Worm (Caenorhabditis elegans): Measurements from ENCODE around the gene nasp-2.

The nasp-2 gene

DNA sequence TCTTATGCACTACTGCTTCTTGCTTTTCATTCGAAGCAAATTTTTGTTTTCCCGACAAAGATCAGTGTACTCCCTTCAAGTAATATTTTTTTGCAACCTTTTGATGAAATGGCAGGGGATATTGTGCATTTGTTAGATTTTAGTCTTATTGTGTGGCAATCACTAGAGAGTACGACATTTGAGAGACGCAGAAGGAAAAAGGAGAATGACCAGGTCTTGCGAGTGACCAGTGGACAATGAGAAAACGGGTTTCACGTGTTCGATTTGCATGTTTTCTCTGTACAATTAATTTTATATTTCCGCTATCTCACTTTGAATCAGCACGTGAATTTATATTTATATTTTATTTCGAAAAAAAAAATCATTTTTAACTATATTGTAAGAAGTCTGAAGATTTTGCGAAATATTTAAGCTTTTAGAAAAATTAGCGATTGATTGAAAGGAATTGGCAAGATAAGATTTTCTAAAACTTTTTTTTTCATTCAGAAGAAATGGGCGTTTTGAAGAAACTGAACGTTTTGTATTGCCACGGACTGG, 23.9 kb upstream of the nasp-2 start, which contains the start of gene C50B6.9:
Gene C50B6.9 (plus strand): TSS at position 487 of the 537 bp plus-strand sequence.
- TF ChIP-seq elt-1 (tag; optimal IDR thresholded peaks at IDR 0.05; ENCODE audit: borderline replicate concordance, insufficient read depth) (peak; percentile 9), mep-1 (tag; optimal IDR thresholded peaks at IDR 0.05) (no peak)

DNA sequence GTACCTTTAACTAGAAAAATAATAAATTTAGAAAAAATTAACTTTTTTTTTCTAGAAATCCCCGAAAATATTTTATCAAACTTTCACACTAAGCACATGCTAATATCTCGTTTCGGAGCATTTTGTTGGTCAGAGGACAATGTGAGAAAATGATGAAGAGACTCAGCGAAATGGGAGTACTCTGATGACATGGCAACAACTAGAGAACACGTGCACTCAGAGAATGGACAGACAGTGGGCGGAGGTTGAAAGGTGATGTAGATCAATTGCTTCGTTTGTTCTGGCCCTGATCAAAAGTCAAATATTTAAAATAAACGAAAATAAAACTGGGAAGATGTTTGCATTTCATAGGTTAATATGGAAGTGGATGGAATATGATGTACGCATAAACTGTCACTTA, 22.4 kb upstream of the nasp-2 start:
- TF ChIP-seq lin-13 (tag; optimal IDR thresholded peaks at IDR 0.05): no peak
- no peak for TF ChIP-seq drap-1 (GFP tag; optimal IDR thresholded peaks at IDR 0.05)

DNA sequence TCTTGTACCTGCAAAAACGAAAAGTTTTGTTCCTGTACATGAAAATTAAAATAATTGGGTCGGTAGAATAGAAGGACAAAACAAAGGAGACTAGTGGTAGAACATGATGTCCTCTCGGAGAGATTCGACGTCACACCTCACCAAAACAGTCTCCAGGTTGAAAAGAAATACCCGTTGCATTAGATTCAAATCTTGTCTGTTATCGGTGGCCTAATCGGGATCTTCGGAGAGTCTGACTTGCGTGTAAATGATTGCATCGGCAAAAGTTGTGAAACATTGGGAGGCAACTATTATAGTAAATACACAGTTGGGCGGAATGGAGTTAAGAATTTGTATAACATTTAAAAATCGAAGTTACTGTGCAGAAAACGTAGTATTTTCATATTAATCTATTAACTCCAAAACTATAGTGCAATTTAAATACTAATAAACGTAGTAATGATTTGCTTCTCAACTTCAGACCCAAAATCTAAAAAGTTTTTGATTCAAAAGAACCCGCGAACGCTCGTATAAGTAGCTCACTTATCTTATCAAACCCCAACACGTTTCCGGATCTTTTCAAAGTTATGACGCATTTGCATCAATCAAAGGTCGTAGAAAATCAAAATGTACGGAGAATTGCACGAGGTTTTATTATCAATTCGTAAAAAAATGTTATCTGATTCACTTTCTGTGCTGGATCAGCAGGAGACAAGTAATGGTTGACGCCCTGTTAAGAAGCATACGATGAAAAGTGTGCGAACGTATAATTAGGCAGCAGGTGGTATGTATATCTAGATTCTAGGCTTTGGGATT, 21.5 kb upstream of the nasp-2 start, which contains the start of gene nhr-168:
Gene nhr-168 (minus strand): TSS at position 486 of the 795 bp plus-strand sequence.
- TF ChIP-seq elt-1 (tag; optimal IDR thresholded peaks at IDR 0.05; ENCODE audit: borderline replicate concordance, insufficient read depth): peak; percentile 94
- TF ChIP-seq bed-3 (GFP tag; optimal IDR thresholded peaks at IDR 0.05): no peak

DNA sequence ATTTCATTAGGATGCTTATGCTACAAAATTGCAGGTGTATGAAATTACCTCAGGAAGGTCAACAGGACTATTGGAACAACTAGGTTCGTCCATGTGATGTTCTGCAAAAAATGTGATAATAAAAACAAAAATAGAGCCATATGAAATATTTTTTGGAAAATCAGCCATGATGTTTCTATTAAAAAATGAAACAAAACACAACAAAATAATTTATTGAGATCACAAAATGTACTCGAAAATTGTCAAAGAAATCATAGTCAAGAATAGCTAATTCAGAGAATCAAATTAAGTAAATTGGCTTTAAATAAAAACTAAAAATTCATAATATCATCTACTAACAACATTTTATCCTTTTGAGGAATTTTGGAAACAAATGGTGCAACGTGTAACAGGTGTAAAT, 18.9 kb upstream of the nasp-2 start, which contains the start of gene nhr-129:
Gene nhr-129 (minus strand): TSS at position 101 of the 400 bp plus-strand sequence.
- TF ChIP-seq sem-2 (GFP tag; optimal IDR thresholded peaks at IDR 0.05): no peak
- no peak for TF ChIP-seq tbx-8 (GFP tag; optimal IDR thresholded peaks at IDR 0.05)
- no peak for TF ChIP-seq flh-1 (GFP tag; optimal IDR thresholded peaks at IDR 0.05)
- TF ChIP-seq ceh-39 (tag; optimal IDR thresholded peaks at IDR 0.05): no peak
- no peak for TF ChIP-seq nhr-2 (tag; optimal IDR thresholded peaks at IDR 0.05)
- TF ChIP-seq elt-1 (tag; optimal IDR thresholded peaks at IDR 0.05; ENCODE audit: borderline replicate concordance, insufficient read depth): no peak
- TF ChIP-seq pha-4 (tag; optimal IDR thresholded peaks at IDR 0.05): no peak
- no peak for TF ChIP-seq nhr-76 (tag; optimal IDR thresholded peaks at IDR 0.05)
- no peak for TF ChIP-seq hlh-1 (tag; optimal IDR thresholded peaks at IDR 0.05)
- no peak for TF ChIP-seq mab-5 (tag; optimal IDR thresholded peaks at IDR 0.05)
- TF ChIP-seq nhr-12 (tag; optimal IDR thresholded peaks at IDR 0.05): no peak
- no peak for TF ChIP-seq cnd-1 (tag; optimal IDR thresholded peaks at IDR 0.05)
- no peak for TF ChIP-seq ham-2 (GFP tag; optimal IDR thresholded peaks at IDR 0.05)
- no peak for TF ChIP-seq ceh-83 (GFP tag; optimal IDR thresholded peaks at IDR 0.05)
- no peak for TF ChIP-seq lin-32 (GFP tag; optimal IDR thresholded peaks at IDR 0.05)
- TF ChIP-seq blmp-1 (tag; optimal IDR thresholded peaks at IDR 0.05): no peak
- TF ChIP-seq lin-13 (tag; optimal IDR thresholded peaks at IDR 0.05): no peak
- TF ChIP-seq drap-1 (GFP tag; optimal IDR thresholded peaks at IDR 0.05): no peak
- TF ChIP-seq ces-1 (GFP tag; optimal IDR thresholded peaks at IDR 0.05): no peak
- no peak for TF ChIP-seq elt-3 (tag; optimal IDR thresholded peaks at IDR 0.05)

DNA sequence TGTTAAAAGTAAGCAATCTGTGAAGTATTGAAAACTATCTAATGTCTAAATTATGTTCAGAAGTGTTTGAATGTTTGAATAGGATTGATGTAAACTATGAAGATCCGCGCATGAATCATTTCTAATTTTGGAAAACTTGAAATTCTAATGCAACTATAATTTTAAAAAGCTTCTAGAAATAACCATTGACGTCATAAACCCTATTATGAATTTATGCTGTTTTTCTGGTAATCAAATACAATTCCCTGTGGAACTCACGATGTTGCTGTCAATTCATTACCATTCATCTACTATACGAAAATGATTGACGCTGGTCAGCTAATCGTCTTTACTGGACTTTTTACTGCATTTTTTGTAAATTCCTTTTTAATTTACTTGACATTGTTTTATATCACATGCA, 15.4 kb upstream of the nasp-2 start, which contains the start of gene str-37:
Gene str-37 (plus strand): TSS at position 301 of the 400 bp plus-strand sequence.
- TF ChIP-seq ztf-11 (tag; optimal IDR thresholded peaks at IDR 0.05) (no peak), snpc-4 (tag; optimal IDR thresholded peaks at IDR 0.05) (no peak), bed-3 (GFP tag; optimal IDR thresholded peaks at IDR 0.05) (no peak), unc-62 (GFP tag; optimal IDR thresholded peaks at IDR 0.05) (no peak), mep-1 (tag; optimal IDR thresholded peaks at IDR 0.05) (no peak), sptf-1 (tag; optimal IDR thresholded peaks at IDR 0.05) (no peak), zip-8 (tag; optimal IDR thresholded peaks at IDR 0.05) (no peak), nhr-12 (tag; optimal IDR thresholded peaks at IDR 0.05) (no peak), nhr-237 (tag; optimal IDR thresholded peaks at IDR 0.05) (no peak), ham-2 (GFP tag; optimal IDR thresholded peaks at IDR 0.05) (no peak), lsy-2 (tag; optimal IDR thresholded peaks at IDR 0.05) (no peak), drap-1 (GFP tag; optimal IDR thresholded peaks at IDR 0.05) (no peak), unc-39 (tag; optimal IDR thresholded peaks at IDR 0.05) (no peak), nhr-28 (tag; optimal IDR thresholded peaks at IDR 0.05) (no peak), M03D4.4 (tag; optimal IDR thresholded peaks at IDR 0.05) (no peak), blmp-1 (tag; optimal IDR thresholded peaks at IDR 0.05) (no peak), pha-4 (tag; optimal IDR thresholded peaks at IDR 0.05) (no peak), flh-1 (GFP tag; optimal IDR thresholded peaks at IDR 0.05) (no peak)

Data from whole organism, mixed stage, embryonic.